Worm (Caenorhabditis elegans) whole organism, L1 larva: Measurements from ENCODE around the gene R02E12.5.

Experiments
- blmp-1 ChIP-seq: fragments of 150-350 bp; optimal IDR thresholded peaks from 2 replicates; lab custom pipeline; 2014; ENCODE audit warnings: missing biosample characterization, missing genetic modification characterization
- ceh-63 ChIP-seq: fragments of 200-800 bp; sonication (Bioruptor generic); optimal IDR thresholded peaks from 2 replicates; lab custom pipeline; 2018; ENCODE audit warnings: mild to moderate bottlenecking, missing genetic modification characterization, missing compliant biosample characterization
- ceh-82 ChIP-seq, 3 experiments: fragments of 150-350 bp in 1 of 3; sonication (generic microtip) in 2 of 3; optimal IDR thresholded peaks; 2 replicates each; lab custom pipeline; 2014 to 2017; ENCODE audit warnings: missing biosample characterization in 3 of 3, missing genetic modification characterization in 3 of 3
- ceh-90 ChIP-seq: sonication (generic microtip); optimal IDR thresholded peaks from 2 replicates; lab custom pipeline; 2016; ENCODE audit warnings: missing genetic modification characterization, missing compliant biosample characterization
- dpl-1 ChIP-seq, 3 experiments: fragments of 150-350 bp in 2 of 3; sonication (generic microtip) in 1 of 3; optimal IDR thresholded peaks; 2 replicates each; lab custom pipeline; 2014 to 2017; ENCODE audit warnings: missing biosample characterization in 3 of 3, missing genetic modification characterization in 3 of 3, missing genetic modification reagents in 3 of 3
- dsc-1 ChIP-seq: sonication (generic microtip); optimal IDR thresholded peaks from 2 replicates; lab custom pipeline; 2016; ENCODE audit warnings: mild to moderate bottlenecking, missing genetic modification characterization, missing compliant biosample characterization
- efl-1 ChIP-seq, 4 experiments: fragments of 150-350 bp; optimal IDR thresholded peaks in 3 of 4; peaks in 1 of 4; 1 replicate in 1 of 4; 2 replicates in 3 of 4; lab custom pipeline; 2014; ENCODE audit warnings: missing biosample characterization in 2 of 4, missing genetic modification characterization in 2 of 4, missing genetic modification reagents in 2 of 4
- efl-3 ChIP-seq: fragments of 200-800 bp; sonication (Bioruptor generic); optimal IDR thresholded peaks from 2 replicates; lab custom pipeline; 2018; ENCODE audit warnings: mild to moderate bottlenecking, missing genetic modification characterization, missing compliant biosample characterization
- egl-13 ChIP-seq: sonication (generic microtip); optimal IDR thresholded peaks from 2 replicates; lab custom pipeline; 2016; ENCODE audit warnings: missing genotype, missing genetic modification reagents, missing genetic modification characterization, missing compliant biosample characterization
- elt-2 ChIP-seq: sonication (generic microtip); optimal IDR thresholded peaks from 2 replicates; lab custom pipeline; 2016; ENCODE audit warnings: missing genetic modification characterization, mild to moderate bottlenecking, inconsistent platforms, missing compliant biosample characterization, missing genetic modification reagents
- fkh-10 ChIP-seq: sonication (generic microtip); optimal IDR thresholded peaks from 2 replicates; lab custom pipeline; 2017; ENCODE audit warnings: missing biosample characterization, missing genetic modification reagents, missing genetic modification characterization
- fkh-4 ChIP-seq: sonication (generic microtip); optimal IDR thresholded peaks from 2 replicates; lab custom pipeline; 2016; ENCODE audit warnings: missing compliant biosample characterization, missing genetic modification characterization, borderline replicate concordance
- fkh-8 ChIP-seq: sonication (generic microtip); optimal IDR thresholded peaks from 2 replicates; lab custom pipeline; 2016; ENCODE audit warnings: mild to moderate bottlenecking, missing genetic modification characterization, missing compliant biosample characterization
- fos-1 ChIP-seq: fragments of 150-350 bp; optimal IDR thresholded peaks from 2 replicates; lab custom pipeline; 2014; ENCODE audit warnings: missing biosample characterization, missing genetic modification characterization
- isw-1 ChIP-seq: fragments of 200-800 bp; sonication (Bioruptor generic); IDR thresholded peaks from 2 replicates; pipeline ENCODE4 v1.3.6; 2022; ENCODE audit warnings: missing genetic modification characterization, missing compliant biosample characterization
- jun-1 ChIP-seq: fragments of 150-350 bp; optimal IDR thresholded peaks from 2 replicates; lab custom pipeline; 2014; ENCODE audit warnings: missing biosample characterization, missing genetic modification reagents, missing genetic modification characterization
- lin-14 ChIP-seq: fragments of 200-800 bp; sonication (Bioruptor generic); optimal IDR thresholded peaks from 2 replicates; lab custom pipeline; 2018; ENCODE audit warnings: mild to moderate bottlenecking, missing genetic modification characterization, moderate library complexity, missing compliant biosample characterization
- lin-35 ChIP-seq, 2 experiments: fragments of 150-350 bp; optimal IDR thresholded peaks; 2 replicates each; lab custom pipeline; 2014; ENCODE audit warnings: missing biosample characterization in 2 of 2, missing genetic modification characterization in 2 of 2, missing genetic modification reagents in 2 of 2
- lin-39 ChIP-seq: fragments of 150-350 bp; optimal IDR thresholded peaks from 2 replicates; lab custom pipeline; 2014; ENCODE audit warnings: missing biosample characterization, missing genetic modification reagents, missing genetic modification characterization
- lir-3 ChIP-seq: sonication (generic microtip); optimal IDR thresholded peaks from 2 replicates; lab custom pipeline; 2016; ENCODE audit warnings: mild to moderate bottlenecking, missing genetic modification characterization, moderate library complexity, missing compliant biosample characterization; ENCODE audit not compliant: poor library complexity
- lsy-2 ChIP-seq, 2 experiments: fragments of 150-350 bp; optimal IDR thresholded peaks; 2 replicates each; lab custom pipeline; 2014; ENCODE audit warnings: missing biosample characterization in 2 of 2, missing genetic modification characterization in 2 of 2
- mdl-1 ChIP-seq, 2 experiments: fragments of 150-350 bp; optimal IDR thresholded peaks; 2 replicates each; lab custom pipeline; 2014 to 2017; ENCODE audit warnings: missing biosample characterization in 2 of 2, missing genetic modification characterization in 2 of 2, inconsistent platforms in 1 of 2
- mef-2 ChIP-seq: fragments of 150-350 bp; optimal IDR thresholded peaks from 2 replicates; lab custom pipeline; 2014; ENCODE audit warnings: missing biosample characterization, missing genetic modification characterization
- mep-1 ChIP-seq: fragments of 150-350 bp; optimal IDR thresholded peaks from 2 replicates; lab custom pipeline; 2014; ENCODE audit warnings: missing biosample characterization, missing genetic modification characterization
- nhr-11 ChIP-seq: fragments of 150-350 bp; optimal IDR thresholded peaks from 2 replicates; lab custom pipeline; 2014; ENCODE audit warnings: missing biosample characterization, missing genetic modification characterization
- nhr-20 ChIP-seq: sonication (generic microtip); optimal IDR thresholded peaks from 2 replicates; lab custom pipeline; 2016; ENCODE audit warnings: mild to moderate bottlenecking, missing genetic modification characterization, missing compliant biosample characterization
- nhr-47 ChIP-seq: sonication (generic microtip); optimal IDR thresholded peaks from 2 replicates; lab custom pipeline; 2016; ENCODE audit warnings: mild to moderate bottlenecking, missing genetic modification characterization, moderate library complexity, missing compliant biosample characterization
- nhr-71 ChIP-seq: sonication (generic microtip); optimal IDR thresholded peaks from 2 replicates; lab custom pipeline; 2016; ENCODE audit warnings: mild to moderate bottlenecking, missing genetic modification characterization, moderate library complexity, missing compliant biosample characterization
- nhr-77 ChIP-seq: fragments of 150-350 bp; optimal IDR thresholded peaks from 2 replicates; lab custom pipeline; 2014; ENCODE audit warnings: missing biosample characterization, missing genetic modification characterization
- nhr-84 ChIP-seq: sonication (generic microtip); optimal IDR thresholded peaks from 2 replicates; lab custom pipeline; 2017; ENCODE audit warnings: missing biosample characterization, missing genetic modification characterization
- nhr-85 ChIP-seq: sonication (generic microtip); peaks from one replicate; lab custom pipeline; 2016; ENCODE audit warnings: missing genetic modification characterization, inconsistent platforms, missing compliant biosample characterization
- nhr-90 ChIP-seq: sonication (generic microtip); optimal IDR thresholded peaks from 2 replicates; lab custom pipeline; 2016; ENCODE audit warnings: mild to moderate bottlenecking, missing genetic modification characterization, missing compliant biosample characterization; ENCODE audit not compliant: poor library complexity
- pag-3 ChIP-seq: sonication (generic microtip); optimal IDR thresholded peaks from 2 replicates; lab custom pipeline; 2017; ENCODE audit warnings: missing genetic modification characterization, mild to moderate bottlenecking, missing compliant biosample characterization, antibody characterized with exemption, borderline replicate concordance; ENCODE audit not compliant: insufficient read depth
- pax-3 ChIP-seq: fragments of 200-800 bp; sonication (Bioruptor generic); optimal IDR thresholded peaks from 2 replicates; lab custom pipeline; 2018; ENCODE audit warnings: mild to moderate bottlenecking, missing genetic modification characterization, moderate library complexity, missing compliant biosample characterization
- rnt-1 ChIP-seq: sonication (generic microtip); optimal IDR thresholded peaks from 2 replicates; lab custom pipeline; 2016; ENCODE audit warnings: mild to moderate bottlenecking, missing genetic modification characterization, moderate library complexity, missing compliant biosample characterization
- skn-1 ChIP-seq: fragments of 150-350 bp; optimal IDR thresholded peaks from 2 replicates; lab custom pipeline; 2014; ENCODE audit warnings: missing biosample characterization, missing genetic modification characterization
- snpc-4 ChIP-seq: fragments of 150-350 bp; optimal IDR thresholded peaks from 2 replicates; lab custom pipeline; 2014; ENCODE audit warnings: missing biosample characterization, missing genetic modification characterization
- snu-23 ChIP-seq: sonication (generic microtip); optimal IDR thresholded peaks from 2 replicates; lab custom pipeline; 2016; ENCODE audit warnings: missing genetic modification characterization, missing compliant biosample characterization
- sox-4 ChIP-seq: sonication (generic microtip); optimal IDR thresholded peaks from 2 replicates; lab custom pipeline; 2016; ENCODE audit warnings: missing genetic modification characterization, missing compliant biosample characterization
- sptf-1 ChIP-seq: fragments of 150-350 bp; optimal IDR thresholded peaks from 2 replicates; lab custom pipeline; 2014; ENCODE audit warnings: missing biosample characterization, missing genetic modification characterization
- sup-37 ChIP-seq: fragments of 200-800 bp; sonication (Bioruptor generic); optimal IDR thresholded peaks from 2 replicates; lab custom pipeline; 2018; ENCODE audit warnings: mild to moderate bottlenecking, missing genetic modification characterization, missing compliant biosample characterization
- swsn-7 ChIP-seq: sonication (generic microtip); optimal IDR thresholded peaks from 2 replicates; lab custom pipeline; 2016; ENCODE audit warnings: missing genetic modification characterization, missing compliant biosample characterization
- tbx-2 ChIP-seq: sonication (generic microtip); optimal IDR thresholded peaks from 2 replicates; lab custom pipeline; 2016; ENCODE audit warnings: missing genetic modification characterization, missing compliant biosample characterization
- tlp-1 ChIP-seq: fragments of 150-350 bp; optimal IDR thresholded peaks from 2 replicates; lab custom pipeline; 2014; ENCODE audit warnings: missing biosample characterization, missing genetic modification characterization
- unc-130 ChIP-seq: fragments of 150-350 bp; optimal IDR thresholded peaks from 2 replicates; lab custom pipeline; 2017; ENCODE audit warnings: missing biosample characterization, missing genetic modification characterization, inconsistent platforms
- unc-30 ChIP-seq: sonication (generic microtip); optimal IDR thresholded peaks from 2 replicates; lab custom pipeline; 2017; ENCODE audit warnings: missing biosample characterization, missing genetic modification characterization
- unc-86 ChIP-seq: sonication (generic microtip); optimal IDR thresholded peaks from 2 replicates; lab custom pipeline; 2016; ENCODE audit warnings: missing genetic modification characterization, missing compliant biosample characterization
- unc-98 ChIP-seq: fragments of 200-800 bp; sonication (Bioruptor generic); IDR thresholded peaks from 2 replicates; pipeline ENCODE4 v1.3.6; 2022; ENCODE audit warnings: missing genetic modification characterization, missing compliant biosample characterization
- xbp-1 ChIP-seq: sonication (generic microtip); optimal IDR thresholded peaks from 2 replicates; lab custom pipeline; 2016; ENCODE audit warnings: missing genetic modification characterization, missing compliant biosample characterization
- zag-1 ChIP-seq: fragments of 150-350 bp; optimal IDR thresholded peaks from 2 replicates; lab custom pipeline; 2014; ENCODE audit warnings: missing biosample characterization, missing genetic modification characterization

Gene R02E12.5

ce11 chrX:4016113-4016512, 19.0 kb downstream of the R02E12.5 start, which contains the start of gene hrg-1:
TSS of gene hrg-1 (minus strand) at chrX:4016221.
- TF ChIP-seq zag-1 (tag; lab: Kevin White, UChicago) = no peak
- TF ChIP-seq sup-37 (GFP tag; lab: Kevin White, UChicago) = no peak
- TF ChIP-seq nhr-85 = peak; percentile 80
- peak; percentile 63 for TF ChIP-seq nhr-71
- TF ChIP-seq fos-1 (tag; lab: Kevin White, UChicago) = peak; percentile 21
- peak; percentile 64 for TF ChIP-seq nhr-20 (tag; lab: Kevin White, UChicago)
- TF ChIP-seq pag-3 (tag; lab: Kevin White, UChicago) = no peak
- peak; percentile 12 for TF ChIP-seq unc-86
- TF ChIP-seq ceh-63 (GFP tag; lab: Kevin White, UChicago) = no peak
- peak; percentile 43 for TF ChIP-seq swsn-7 (tag; lab: Kevin White, UChicago)
- TF ChIP-seq nhr-90 (tag; lab: Kevin White, UChicago) = peak; percentile 11
- TF ChIP-seq tbx-2 (tag; lab: Kevin White, UChicago) = peak; percentile 70
- TF ChIP-seq fkh-8 (tag; lab: Kevin White, UChicago) = peak; percentile 56
- peak; percentile 53 for TF ChIP-seq rnt-1 (tag; lab: Kevin White, UChicago)
- TF ChIP-seq fkh-10 (GFP tag; lab: Kevin White, UChicago) = peak; percentile 71
- no peak for TF ChIP-seq efl-3 (GFP tag; lab: Kevin White, UChicago)
- TF ChIP-seq lin-39 (tag; lab: Kevin White, UChicago) = no peak
- no peak for TF ChIP-seq mef-2 (tag; lab: Kevin White, UChicago)
- peak; percentile 33 to 36 for TF ChIP-seq lin-35 (GFP tag; optimal IDR thresholded peaks at IDR 0.05; lab: Kevin White, UChicago)
- peak in 2 of 3 experiments; percentile 22 to 65 for TF ChIP-seq ceh-82 (tag; optimal IDR thresholded peaks at IDR 0.05; lab: Kevin White, UChicago)
- TF ChIP-seq snu-23 (GFP tag; lab: Kevin White, UChicago) = peak; percentile 62
- TF ChIP-seq lir-3 = no peak
- TF ChIP-seq mep-1 (tag; lab: Kevin White, UChicago) = peak; percentile 76
- peak; percentile 87 for TF ChIP-seq skn-1 (tag; lab: Kevin White, UChicago)
- TF ChIP-seq egl-13 (tag; lab: Kevin White, UChicago) = no peak
- peak; percentile 43 for TF ChIP-seq nhr-47 (tag; lab: Kevin White, UChicago)
- TF ChIP-seq jun-1 (tag; lab: Kevin White, UChicago) = peak; percentile 47
- TF ChIP-seq unc-98 (GFP tag; lab: Robert Waterston, UW) = no peak
- no peak for TF ChIP-seq tlp-1 (tag; lab: Kevin White, UChicago)
- TF ChIP-seq blmp-1 = peak; percentile 36
- peak in 1 of 3 experiments; percentile 10 for TF ChIP-seq dpl-1 (GFP tag; optimal IDR thresholded peaks at IDR 0.05; lab: Kevin White, UChicago)
- TF ChIP-seq sox-4 (tag; lab: Kevin White, UChicago) = peak; percentile 19
- peak; percentile 96 for TF ChIP-seq lin-14 (GFP tag; lab: Kevin White, UChicago)
- TF ChIP-seq efl-1 (optimal IDR thresholded peaks at IDR 0.05; lab: Kevin White, UChicago) = peak in 1 of 2 experiments; percentile 14
- no peak for TF ChIP-seq efl-1 (GFP tag; optimal IDR thresholded peaks at IDR 0.05 in 1 of 2; lab: Kevin White, UChicago)
- no peak; the same call in 1 of the 2 replicates for TF ChIP-seq isw-1 (GFP tag; lab: Robert Waterston, UW)
- TF ChIP-seq sptf-1 (tag; lab: Kevin White, UChicago) = no peak
- peak; percentile 29 for TF ChIP-seq snpc-4 (tag; lab: Kevin White, UChicago)
- peak in 1 of 2 experiments; percentile 69 for TF ChIP-seq mdl-1 (tag; optimal IDR thresholded peaks at IDR 0.05; lab: Kevin White, UChicago)
- no peak for TF ChIP-seq ceh-90 (tag; lab: Kevin White, UChicago)
- no peak for TF ChIP-seq unc-130 (tag; lab: Kevin White, UChicago)
- peak; percentile 69 for TF ChIP-seq nhr-77 (tag; lab: Kevin White, UChicago)
- no peak for TF ChIP-seq nhr-84 (tag; lab: Kevin White, UChicago)
- TF ChIP-seq pax-3 (tag; lab: Kevin White, UChicago) = no peak
- peak in 1 of 2 experiments; percentile 65 for TF ChIP-seq lsy-2 (tag; optimal IDR thresholded peaks at IDR 0.05; lab: Kevin White, UChicago)
- peak; percentile 36 for TF ChIP-seq dsc-1
- TF ChIP-seq fkh-4 = no peak
- TF ChIP-seq unc-30 (tag; lab: Kevin White, UChicago) = no peak
- no peak for TF ChIP-seq elt-2 (tag; lab: Kevin White, UChicago)
- TF ChIP-seq xbp-1 (tag; lab: Kevin White, UChicago) = peak; percentile 40
- no peak for TF ChIP-seq nhr-11 (tag; lab: Kevin White, UChicago)
